Worm (Caenorhabditis elegans) whole organism, midembryonic: ENCODE results near the gene M79.2.

ENCODE experiments used
- T22C8.4 ChIP-seq: fragments of 200-800 bp; sonication (Bioruptor generic); IDR thresholded peaks from 2 replicates; pipeline ENCODE4 v1.3.6; 2022; ENCODE audit warnings: missing genetic modification characterization, missing compliant biosample characterization
- flt-1 ChIP-seq: fragments of 200-800 bp; sonication (Bioruptor generic); IDR thresholded peaks from 2 replicates; pipeline ENCODE4 v1.3.6; 2022; ENCODE audit warnings: missing genetic modification characterization, missing compliant biosample characterization
- klf-2 ChIP-seq: fragments of 200-800 bp; sonication (Bioruptor generic); conservative IDR thresholded peaks from 2 replicates; pipeline ENCODE4 v1.3.6; 2022; ENCODE audit warnings: missing genetic modification reagents, missing genetic modification characterization, missing compliant biosample characterization
- ref-1 ChIP-seq: fragments of 200-800 bp; sonication (Bioruptor generic); conservative IDR thresholded peaks from 2 replicates; pipeline ENCODE4 v1.3.6; 2022; ENCODE audit warnings: missing genetic modification reagents, missing genetic modification characterization, missing compliant biosample characterization
- ztf-23 ChIP-seq: fragments of 200-800 bp; sonication (Bioruptor generic); IDR thresholded peaks from 2 replicates; pipeline ENCODE4 v1.3.6; 2022; ENCODE audit warnings: missing genetic modification reagents, missing genetic modification characterization, missing compliant biosample characterization

DNA sequence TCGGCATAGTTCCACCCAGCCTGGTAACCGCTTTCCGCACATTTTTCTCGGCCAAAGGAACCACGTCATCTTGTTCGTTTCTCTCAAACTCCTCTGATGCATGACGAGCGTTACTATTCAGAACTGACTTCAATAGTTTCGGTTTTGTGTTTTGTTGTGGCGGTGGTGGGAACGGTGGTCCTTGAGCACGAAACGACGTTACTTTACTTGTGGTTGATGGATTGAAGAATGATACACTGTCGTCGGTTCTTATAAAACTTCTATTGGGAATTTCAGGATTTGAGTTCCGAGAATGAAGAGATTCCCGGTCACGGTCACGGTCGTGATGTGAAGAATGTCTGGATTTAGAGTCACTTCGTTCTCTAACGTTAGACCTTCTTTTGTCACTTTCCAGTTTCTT, 18.7 kb downstream of the M79.2 start:
- TF ChIP-seq klf-2 (GFP tag; lab: Robert Waterston, UW) (no peak), ref-1 (GFP tag; lab: Robert Waterston, UW) (no peak), flt-1 (GFP tag; lab: Robert Waterston, UW) (no peak), T22C8.4 (no peak), ztf-23 (GFP tag; lab: Robert Waterston, UW) (no peak)
